Fruit fly (Drosophila melanogaster): ENCODE measurements around the gene CG1789.

dm6 chrX:8725238-8725637 lies 4.9 kb downstream of the CG1789 start:
- TF ChIP-seq gem (tag; optimal IDR thresholded peaks at IDR 0.05), result no peak
- no peak for TF ChIP-seq Mad (GFP tag; optimal IDR thresholded peaks at IDR 0.05)
- TF ChIP-seq sr (GFP tag; IDR thresholded peaks at IDR 0.05), result no peak
- no peak for TF ChIP-seq Dbx (GFP tag; IDR thresholded peaks at IDR 0.05)
- TF ChIP-seq h (optimal IDR thresholded peaks at IDR 0.05), result no peak
- no peak for TF ChIP-seq Awh (GFP tag; IDR thresholded peaks at IDR 0.05)
- TF ChIP-seq Gug (GFP tag; IDR thresholded peaks at IDR 0.05), result no peak
- TF ChIP-seq ara (GFP tag; IDR thresholded peaks at IDR 0.05), result no peak
- TF ChIP-seq CG11504 (tag; optimal IDR thresholded peaks at IDR 0.05), result no peak
- no peak for TF ChIP-seq ranshi (GFP tag; IDR thresholded peaks at IDR 0.05)
- TF ChIP-seq kay (GFP tag; optimal IDR thresholded peaks at IDR 0.05), result no peak

All from whole organism, embryonic.